Fruit fly (Drosophila melanogaster): ENCODE data around the gene Rlip.

Gene Rlip

dm6 chr3R:21025508-21025907, 8.0 kb downstream of the Rlip start:
- no peak for TF ChIP-seq nerfin-1 (tag; optimal IDR thresholded peaks at IDR 0.05)
- TF ChIP-seq chinmo (GFP tag; IDR thresholded peaks at IDR 0.05; ENCODE audit: partially characterized antibody), result peak; percentile 70; the same call in 1 of the 4 replicates
- peak; percentile 28 for TF ChIP-seq ATbp (GFP tag; optimal IDR thresholded peaks at IDR 0.05)
- TF ChIP-seq Sox102F (GFP tag; optimal IDR thresholded peaks at IDR 0.05), result peak; percentile 34
- peak; percentile 17 for TF ChIP-seq grn (GFP tag; optimal IDR thresholded peaks at IDR 0.05)
- TF ChIP-seq repo (GFP tag; optimal IDR thresholded peaks at IDR 0.05), result no peak
- TF ChIP-seq Awh (GFP tag; IDR thresholded peaks at IDR 0.05), result peak; percentile 79
- TF ChIP-seq vfl (GFP tag; optimal IDR thresholded peaks at IDR 0.05), result no peak
- no peak for TF ChIP-seq CG15514 (GFP tag; optimal IDR thresholded peaks at IDR 0.05)

- no peak for TF ChIP-seq CG16813 (GFP tag; IDR thresholded peaks at IDR 0.05; ENCODE audit: partially characterized antibody)
- no peak for TF ChIP-seq dm (GFP tag; optimal IDR thresholded peaks at IDR 0.05)
- TF ChIP-seq Hmr (GFP tag; optimal IDR thresholded peaks at IDR 0.05), result no peak
- no peak for TF ChIP-seq CoRest (tag; optimal IDR thresholded peaks at IDR 0.05)
- TF ChIP-seq YL-1 (GFP tag; optimal IDR thresholded peaks at IDR 0.05), result no peak
- TF ChIP-seq CG30403 (GFP tag; optimal IDR thresholded peaks at IDR 0.05), result no peak
- no peak for TF ChIP-seq CG1792 (GFP tag; optimal IDR thresholded peaks at IDR 0.05)
- no peak for TF ChIP-seq CG2129 (GFP tag; IDR thresholded peaks at IDR 0.05; ENCODE audit: partially characterized antibody)
- no peak for TF ChIP-seq CG11093 (GFP tag; IDR thresholded peaks at IDR 0.05)
- no peak for TF ChIP-seq CG13894 (tag; optimal IDR thresholded peaks at IDR 0.05)
- TF ChIP-seq maf-S (GFP tag; optimal IDR thresholded peaks at IDR 0.05), result no peak
- no peak for TF ChIP-seq CG9609 (GFP tag; optimal IDR thresholded peaks at IDR 0.05)
- no peak for TF ChIP-seq gce (GFP tag; IDR thresholded peaks at IDR 0.05)
- no peak for TF ChIP-seq CG9932 (GFP tag; IDR thresholded peaks at IDR 0.05)
- TF ChIP-seq br (optimal IDR thresholded peaks at IDR 0.05), result no peak
- no peak for TF ChIP-seq tgo (GFP tag; IDR thresholded peaks at IDR 0.05)
- TF ChIP-seq CG6689 (GFP tag; IDR thresholded peaks at IDR 0.05), result no peak
These were observed 24.9 kb downstream of the Rlip start, which contains the start of gene Dhc93AB for dm6 chr3R:21042399-21042798. Dhc93AB (minus strand) TSS chr3R:21042499.

DNA sequence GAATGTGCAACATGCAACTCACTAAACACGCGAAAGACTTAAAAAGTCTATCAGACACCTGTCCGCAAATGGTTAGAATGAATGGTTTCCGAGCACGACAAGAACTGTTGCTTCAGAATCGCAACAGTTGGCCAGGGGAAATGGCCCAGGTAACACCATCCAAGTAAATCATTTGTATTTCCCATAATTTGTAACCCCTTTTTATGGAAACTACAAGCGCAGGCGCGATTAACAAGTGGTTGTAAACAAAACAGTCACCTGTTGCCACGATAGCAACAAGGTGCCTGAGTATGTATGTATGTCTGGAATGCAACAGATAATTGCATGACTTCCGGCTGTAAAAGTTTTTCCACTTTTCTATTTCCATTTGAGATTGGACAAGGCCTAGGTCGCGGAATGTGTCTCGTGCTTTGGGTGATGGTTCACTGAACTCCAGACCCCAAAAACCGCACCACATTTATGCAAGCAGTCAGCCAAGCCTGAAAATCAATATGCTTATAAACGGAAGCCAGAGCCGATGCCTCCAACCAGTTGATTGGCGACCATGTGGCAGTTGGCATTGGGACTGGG, 26.1 kb downstream of the Rlip start, which contains the start of gene CG12278:
Gene CG12278 (plus strand): TSS at position 520 of the 570 bp plus-strand sequence.
- TF ChIP-seq sna (GFP tag; IDR thresholded peaks at IDR 0.05; ENCODE audit: partially characterized antibody) (no peak), kah (GFP tag; optimal IDR thresholded peaks at IDR 0.05) (peak; percentile 37), scrt (GFP tag; optimal IDR thresholded peaks at IDR 0.05) (peak; percentile 99)

dm6 chr3R:21045742-21046141, 28.3 kb downstream of the Rlip start, which contains the start of gene CG31189:
CG31189 (minus strand) TSS chr3R:21045842.
- no peak for TF ChIP-seq otp (GFP tag; IDR thresholded peaks at IDR 0.05)
- TF ChIP-seq CG13424 (tag; optimal IDR thresholded peaks at IDR 0.05), result no peak
- TF ChIP-seq ase (GFP tag; IDR thresholded peaks at IDR 0.05), result no peak
- no peak for TF ChIP-seq YL-1 (GFP tag; optimal IDR thresholded peaks at IDR 0.05)
- TF ChIP-seq CG5245 (GFP tag; optimal IDR thresholded peaks at IDR 0.05), result no peak
- no peak for TF ChIP-seq Dll (GFP tag; IDR thresholded peaks at IDR 0.05; ENCODE audit: partially characterized antibody)
- no peak for TF ChIP-seq HmgD (GFP tag; optimal IDR thresholded peaks at IDR 0.05)
- no peak for TF ChIP-seq inv (GFP tag; IDR thresholded peaks at IDR 0.05; ENCODE audit: partially characterized antibody)
- no peak for TF ChIP-seq shn (GFP tag; optimal IDR thresholded peaks at IDR 0.05)
